Worm (Caenorhabditis elegans) whole organism, midembryonic: ENCODE measurements around the gene sor-3.

ENCODE experiments used
- T22C8.4 ChIP-seq: fragments of 200-800 bp; sonication (Bioruptor generic); IDR thresholded peaks from 2 replicates; pipeline ENCODE4 v1.3.6; 2022; ENCODE audit warnings: missing genetic modification characterization, missing compliant biosample characterization
- cog-1 ChIP-seq: sonication (generic microtip); optimal IDR thresholded peaks from 2 replicates; lab custom pipeline; 2016; ENCODE audit warnings: missing genetic modification characterization, missing compliant biosample characterization
- flt-1 ChIP-seq: fragments of 200-800 bp; sonication (Bioruptor generic); IDR thresholded peaks from 2 replicates; pipeline ENCODE4 v1.3.6; 2022; ENCODE audit warnings: missing genetic modification characterization, missing compliant biosample characterization
- klf-2 ChIP-seq: fragments of 200-800 bp; sonication (Bioruptor generic); conservative IDR thresholded peaks from 2 replicates; pipeline ENCODE4 v1.3.6; 2022; ENCODE audit warnings: missing genetic modification reagents, missing genetic modification characterization, missing compliant biosample characterization
- ref-1 ChIP-seq: fragments of 200-800 bp; sonication (Bioruptor generic); conservative IDR thresholded peaks from 2 replicates; pipeline ENCODE4 v1.3.6; 2022; ENCODE audit warnings: missing genetic modification reagents, missing genetic modification characterization, missing compliant biosample characterization
- tab-1 ChIP-seq: fragments of 200-800 bp; sonication (Bioruptor generic); IDR thresholded peaks from 2 replicates; pipeline ENCODE4 v1.3.6; 2022; ENCODE audit warnings: missing genetic modification characterization, missing compliant biosample characterization
- ztf-23 ChIP-seq: fragments of 200-800 bp; sonication (Bioruptor generic); IDR thresholded peaks from 2 replicates; pipeline ENCODE4 v1.3.6; 2022; ENCODE audit warnings: missing genetic modification reagents, missing genetic modification characterization, missing compliant biosample characterization
- ztf-29 ChIP-seq: fragments of 200-800 bp; sonication (Bioruptor generic); IDR thresholded peaks from 2 replicates; pipeline ENCODE4 v1.3.6; 2022; ENCODE audit warnings: missing genetic modification reagents, missing genetic modification characterization, missing compliant biosample characterization

ce11 chrX:332643-333042 lies 20.8 kb upstream of the sor-3 start:
- TF ChIP-seq ztf-29 (GFP tag; lab: Robert Waterston, UW): no peak
- no peak for TF ChIP-seq tab-1 (GFP tag; lab: Robert Waterston, UW)
- no peak for TF ChIP-seq T22C8.4 (GFP tag; lab: Robert Waterston, UW)
- no peak for TF ChIP-seq flt-1
- no peak for TF ChIP-seq ref-1
- no peak for TF ChIP-seq ztf-23
- no peak for TF ChIP-seq cog-1 (tag; lab: Kevin White, UChicago)
- TF ChIP-seq klf-2: no peak
